Worm (Caenorhabditis elegans) whole organism, young adult: Measurements from ENCODE around the gene F09B9.5.

Experiments
- B0019.2 ChIP-seq: fragments of 200-800 bp; sonication (Bioruptor generic); conservative IDR thresholded peaks from 2 replicates; pipeline ENCODE4 v1.3.6; 2022; ENCODE audit warnings: missing genetic modification reagents, missing genetic modification characterization, missing compliant biosample characterization
- D2030.7 ChIP-seq: fragments of 200-800 bp; sonication (Bioruptor generic); IDR thresholded peaks from 2 replicates; pipeline ENCODE4 v1.3.6; 2022; ENCODE audit warnings: missing genetic modification reagents, missing genetic modification characterization, missing compliant biosample characterization
- F55B11.4 ChIP-seq: sonication (generic microtip); optimal IDR thresholded peaks from 2 replicates; lab custom pipeline; 2016; ENCODE audit warnings: missing compliant biosample characterization, missing genetic modification characterization, borderline replicate concordance; ENCODE audit not compliant: insufficient read depth
- Y53G8AR.9 ChIP-seq: fragments of 200-800 bp; sonication (Bioruptor generic); conservative IDR thresholded peaks from 2 replicates; pipeline ENCODE4 v1.3.6; 2022; ENCODE audit warnings: missing genetic modification reagents, missing genetic modification characterization, missing compliant biosample characterization
- Y56A3A.18 ChIP-seq: fragments of 200-800 bp; sonication (Bioruptor generic); IDR thresholded peaks from 2 replicates; pipeline ENCODE4 v1.3.6; 2022; ENCODE audit warnings: missing genetic modification reagents, missing genetic modification characterization, missing compliant biosample characterization
- ZK185.1 ChIP-seq: sonication (generic microtip); optimal IDR thresholded peaks from 2 replicates; lab custom pipeline; 2016; ENCODE audit warnings: mild to moderate bottlenecking, missing genetic modification characterization, missing compliant biosample characterization; ENCODE audit not compliant: poor library complexity, severe bottlenecking
- ama-1 ChIP-seq, 3 experiments: fragments of 150-350 bp in 1 of 3; sonication (generic microtip) in 2 of 3; optimal IDR thresholded peaks; 2 replicates each; lab custom pipeline; 2014 to 2018; ENCODE audit warnings: missing biosample characterization in 2 of 3, missing genetic modification characterization in 2 of 3, missing genetic modification reagents in 2 of 3
- aptf-3 ChIP-seq: fragments of 200-800 bp; sonication (Bioruptor generic); IDR thresholded peaks from 2 replicates; pipeline ENCODE4 v1.3.6; 2022; ENCODE audit warnings: missing genetic modification characterization, missing compliant biosample characterization
- cebp-1 ChIP-seq, 2 experiments: fragments of 200-800 bp in 1 of 2; sonication (Bioruptor generic) in 1 of 2; sonication (generic microtip) in 1 of 2; IDR thresholded peaks in 1 of 2; optimal IDR thresholded peaks in 1 of 2; 2 replicates each; pipeline versions ENCODE4 v1.3.6 to Lab custom; 2017 to 2022; ENCODE audit warnings: missing compliant biosample characterization in 2 of 2, missing genetic modification characterization in 2 of 2, mild to moderate bottlenecking in 1 of 2, missing genetic modification reagents in 1 of 2, moderate library complexity in 1 of 2
- ceh-91 ChIP-seq: fragments of 200-800 bp; sonication (Bioruptor generic); IDR thresholded peaks from 2 replicates; pipeline ENCODE4 v1.3.6; 2022; ENCODE audit warnings: missing genetic modification reagents, missing genetic modification characterization, missing compliant biosample characterization
- egl-44 ChIP-seq: fragments of 200-800 bp; sonication (Bioruptor generic); IDR thresholded peaks from 2 replicates; pipeline ENCODE4 v1.3.6; 2022; ENCODE audit warnings: missing genetic modification reagents, missing genetic modification characterization, missing compliant biosample characterization
- lsl-1 ChIP-seq: fragments of 200-800 bp; sonication (Bioruptor generic); optimal IDR thresholded peaks from 2 replicates; lab custom pipeline; 2018; ENCODE audit warnings: mild to moderate bottlenecking, missing genetic modification characterization, moderate library complexity, missing compliant biosample characterization
- repo-1 ChIP-seq: sonication (generic microtip); optimal IDR thresholded peaks from 2 replicates; lab custom pipeline; 2017; ENCODE audit warnings: mild to moderate bottlenecking, missing genetic modification characterization, missing compliant biosample characterization
- somi-1 ChIP-seq: fragments of 200-800 bp; sonication (Bioruptor generic); optimal IDR thresholded peaks from 2 replicates; lab custom pipeline; 2018; ENCODE audit warnings: mild to moderate bottlenecking, missing genetic modification characterization, missing compliant biosample characterization
- zim-3 ChIP-seq: sonication (generic microtip); optimal IDR thresholded peaks from 2 replicates; lab custom pipeline; 2017; ENCODE audit warnings: mild to moderate bottlenecking, missing genetic modification characterization, moderate library complexity, missing compliant biosample characterization
- ztf-28 ChIP-seq: fragments of 200-800 bp; sonication (Bioruptor generic); IDR thresholded peaks from 2 replicates; pipeline ENCODE4 v1.3.6; 2022; ENCODE audit warnings: missing genetic modification reagents, missing genetic modification characterization, missing compliant biosample characterization
- ztf-6 ChIP-seq: fragments of 200-800 bp; sonication (Bioruptor generic); IDR thresholded peaks from 2 replicates; pipeline ENCODE4 v1.3.6; 2022; ENCODE audit warnings: missing genetic modification reagents, missing genetic modification characterization, missing compliant biosample characterization

Gene F09B9.5

DNA sequence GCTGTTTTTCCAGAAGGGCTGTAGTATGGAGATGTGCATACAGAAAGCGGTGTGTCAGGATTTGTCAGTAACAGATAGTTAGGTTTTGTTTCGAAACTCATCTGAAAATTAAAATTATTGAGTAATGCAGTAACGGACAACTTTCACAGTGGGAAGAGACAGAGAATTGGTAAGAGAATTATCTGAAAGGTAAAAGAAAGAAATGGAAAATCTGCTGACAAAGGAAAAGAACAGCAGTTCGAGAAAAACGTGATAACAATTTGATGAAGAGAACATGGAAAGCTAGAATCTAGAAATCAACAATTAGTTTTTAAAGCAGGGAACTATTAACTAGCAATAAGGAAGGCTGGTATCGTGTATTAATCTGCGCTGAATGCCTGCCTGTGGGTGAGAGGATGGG is 50.7 kb downstream of the F09B9.5 start, which contains the start of gene sex-1:
Gene sex-1, minus strand, starts transcription at position 101 of the 400 bp plus-strand sequence.
- TF ChIP-seq lsl-1 (GFP tag; lab: Kevin White, UChicago) (no peak), egl-44 (GFP tag; lab: Robert Waterston, UW) (no peak), Y56A3A.18 (no peak), F55B11.4 (tag; lab: Kevin White, UChicago) (no peak), ZK185.1 (no peak), somi-1 (GFP tag; lab: Kevin White, UChicago) (no peak), ceh-91 (GFP tag; lab: Robert Waterston, UW) (no peak), B0019.2 (GFP tag; lab: Robert Waterston, UW) (no peak), ama-1 (optimal IDR thresholded peaks at IDR 0.05; lab: Kevin White, UChicago) (no peak), ama-1 (GFP tag; optimal IDR thresholded peaks at IDR 0.05; lab: Kevin White, UChicago) (no peak), repo-1 (no peak), D2030.7 (GFP tag; lab: Robert Waterston, UW) (no peak)

DNA sequence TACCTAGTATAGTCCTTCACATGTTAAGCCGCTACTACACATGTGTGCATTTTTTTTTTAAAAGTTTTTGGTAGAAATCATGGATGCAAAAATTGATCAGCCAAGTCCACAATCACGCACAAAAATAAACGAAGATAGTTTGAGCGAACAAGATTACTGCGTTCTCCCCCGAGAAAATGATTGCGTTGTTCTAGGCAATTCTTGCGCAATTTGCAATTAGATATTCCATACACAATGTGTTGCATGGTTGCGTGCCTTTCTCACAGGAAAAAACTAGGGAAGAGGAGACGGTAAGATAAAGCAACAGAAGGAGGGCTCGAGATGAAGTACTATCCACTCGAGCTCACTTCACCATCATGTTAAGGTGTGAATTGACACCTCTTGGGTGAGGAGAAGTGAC is 51.4 kb downstream of the F09B9.5 start:
- TF ChIP-seq aptf-3 (GFP tag; lab: Robert Waterston, UW) (no peak), repo-1 (no peak), cebp-1 (GFP tag; IDR thresholded peaks at IDR 0.05; lab: Robert Waterston, UW) (no peak), cebp-1 (tag; optimal IDR thresholded peaks at IDR 0.05; lab: Kevin White, UChicago) (no peak), Y53G8AR.9 (GFP tag; lab: Robert Waterston, UW) (no peak), zim-3 (tag; lab: Kevin White, UChicago) (no peak), ztf-6 (GFP tag; lab: Robert Waterston, UW) (no peak), somi-1 (GFP tag; lab: Kevin White, UChicago) (no peak), ztf-28 (GFP tag; lab: Robert Waterston, UW) (no peak)
